Fruit fly (Drosophila melanogaster) whole organism, prepupa: ENCODE data around the gene CG1979.

Source experiments
- Ets21C ChIP-seq: fragments of 200-800 bp; sonication (Bioruptor generic); optimal IDR thresholded peaks from 3 replicates; lab custom pipeline; 2016; ENCODE audit warnings: missing biosample characterization, missing genetic modification characterization
- Lpt ChIP-seq: fragments of 200-800 bp; sonication (Bioruptor generic); optimal IDR thresholded peaks from 3 replicates; lab custom pipeline; 2016; ENCODE audit warnings: missing biosample characterization, missing genetic modification characterization
- lz ChIP-seq: fragments of 200-800 bp; sonication (Bioruptor generic); optimal IDR thresholded peaks from 3 replicates; lab custom pipeline; 2016; ENCODE audit warnings: missing biosample characterization, missing genetic modification characterization

- no peak for TF ChIP-seq Lpt (GFP tag; lab: Kevin White, UChicago)
- no peak for TF ChIP-seq lz (GFP tag; lab: Kevin White, UChicago)
- TF ChIP-seq Ets21C: no peak
These were observed 2.1 kb upstream of the CG1979 start, which contains the start of gene Sodh1 for dm6 chr3R:7052242-7052641.
